Worm (Caenorhabditis elegans) whole organism, L1 larva: ENCODE measurements around the gene Y57G11C.499.

Experiments used
- fkh-10 ChIP-seq: sonication (generic microtip); optimal IDR thresholded peaks from 2 replicates; lab custom pipeline; 2017; ENCODE audit warnings: missing biosample characterization, missing genetic modification reagents, missing genetic modification characterization
- nhr-237 ChIP-seq: fragments of 150-350 bp; optimal IDR thresholded peaks from 2 replicates; lab custom pipeline; 2014; ENCODE audit warnings: missing biosample characterization, missing genetic modification characterization
- nhr-28 ChIP-seq: fragments of 150-350 bp; optimal IDR thresholded peaks from 2 replicates; lab custom pipeline; 2014; ENCODE audit warnings: missing biosample characterization, missing genetic modification characterization
- rnt-1 ChIP-seq: sonication (generic microtip); optimal IDR thresholded peaks from 2 replicates; lab custom pipeline; 2016; ENCODE audit warnings: mild to moderate bottlenecking, missing genetic modification characterization, moderate library complexity, missing compliant biosample characterization

- TF ChIP-seq nhr-237 (tag; lab: Kevin White, UChicago), result no peak
- TF ChIP-seq rnt-1 (tag; lab: Kevin White, UChicago), result no peak
- TF ChIP-seq fkh-10, result no peak
- no peak for TF ChIP-seq nhr-28
These were observed 44.5 kb upstream of the Y57G11C.499 start, which contains the start of gene Y57G11C.14 for ce11 chrIV:14799186-14799585.
